Worm (Caenorhabditis elegans) whole organism, mixed stage, embryonic: ENCODE data around the gene F13A2.9.

Experiments
- blmp-1 ChIP-seq: fragments of 150-350 bp; optimal IDR thresholded peaks from 2 replicates; lab custom pipeline; 2014; ENCODE audit warnings: missing biosample characterization, missing genetic modification characterization
- drap-1 ChIP-seq: fragments of 200-800 bp; sonication (Bioruptor generic); optimal IDR thresholded peaks from 3 replicates; lab custom pipeline; 2018; ENCODE audit warnings: mild to moderate bottlenecking, missing genetic modification characterization, missing compliant biosample characterization
- elt-1 ChIP-seq: sonication (generic microtip); optimal IDR thresholded peaks from 2 replicates; lab custom pipeline; 2017; ENCODE audit warnings: missing genetic modification characterization, mild to moderate bottlenecking, missing compliant biosample characterization, antibody characterized with exemption, moderate library complexity, borderline replicate concordance; ENCODE audit not compliant: insufficient read depth
- flh-1 ChIP-seq: fragments of 200-800 bp; sonication (Bioruptor generic); optimal IDR thresholded peaks from 2 replicates; lab custom pipeline; 2018; ENCODE audit warnings: mild to moderate bottlenecking, missing genetic modification characterization, moderate library complexity, missing compliant biosample characterization
- mls-2 ChIP-seq: sonication (generic microtip); optimal IDR thresholded peaks from 2 replicates; lab custom pipeline; 2016; ENCODE audit warnings: mild to moderate bottlenecking, missing genetic modification characterization, moderate library complexity, missing compliant biosample characterization
- nhr-12 ChIP-seq: fragments of 150-350 bp; optimal IDR thresholded peaks from 2 replicates; lab custom pipeline; 2014; ENCODE audit warnings: missing biosample characterization, missing genetic modification characterization
- nhr-28 ChIP-seq: fragments of 150-350 bp; optimal IDR thresholded peaks from 2 replicates; lab custom pipeline; 2014; ENCODE audit warnings: missing biosample characterization, missing genetic modification characterization
- pha-4 ChIP-seq: fragments of 150-350 bp; optimal IDR thresholded peaks from 2 replicates; lab custom pipeline; 2018; ENCODE audit warnings: missing biosample characterization, missing genetic modification reagents, missing genetic modification characterization
- snpc-4 ChIP-seq: fragments of 150-350 bp; optimal IDR thresholded peaks from 2 replicates; lab custom pipeline; 2014; ENCODE audit warnings: missing biosample characterization, missing genetic modification characterization
- unc-62 ChIP-seq: fragments of 150-350 bp; optimal IDR thresholded peaks from 2 replicates; lab custom pipeline; 2014; ENCODE audit warnings: missing biosample characterization, missing genetic modification reagents, missing genetic modification characterization

- TF ChIP-seq snpc-4 (tag; lab: Kevin White, UChicago) (no peak), nhr-28 (tag; lab: Kevin White, UChicago) (no peak), nhr-12 (tag; lab: Kevin White, UChicago) (no peak), pha-4 (tag; lab: Kevin White, UChicago) (no peak), flh-1 (GFP tag; lab: Kevin White, UChicago) (no peak), elt-1 (tag; lab: Kevin White, UChicago) (no peak), unc-62 (GFP tag; lab: Kevin White, UChicago) (no peak), mls-2 (no peak), drap-1 (GFP tag; lab: Kevin White, UChicago) (no peak), blmp-1 (tag; lab: Kevin White, UChicago) (no peak)
Measured at ce11 chrV:4372986-4373385, 14.3 kb downstream of the F13A2.9 start.
